Worm (Caenorhabditis elegans) whole organism, late embryonic: Measurements from ENCODE around the gene srg-17.

Experiments used
- ama-1 ChIP-seq: fragments of 150-350 bp; optimal IDR thresholded peaks from 2 replicates; lab custom pipeline; 2014
- fkh-10 ChIP-seq: fragments of 150-350 bp; optimal IDR thresholded peaks from 2 replicates; lab custom pipeline; 2014; ENCODE audit warnings: missing biosample characterization, missing genetic modification reagents, missing genetic modification characterization
- hlh-13 ChIP-seq: fragments of 200-800 bp; sonication (Bioruptor generic); optimal IDR thresholded peaks from 2 replicates; lab custom pipeline; 2018; ENCODE audit warnings: mild to moderate bottlenecking, missing genetic modification characterization, missing compliant biosample characterization
- hlh-15 ChIP-seq: sonication (generic microtip); optimal IDR thresholded peaks from 2 replicates; lab custom pipeline; 2016; ENCODE audit warnings: missing genetic modification characterization, missing compliant biosample characterization
- hlh-6 ChIP-seq: sonication (generic microtip); optimal IDR thresholded peaks from 2 replicates; lab custom pipeline; 2016; ENCODE audit warnings: missing genotype, missing genetic modification characterization, missing compliant biosample characterization
- lim-6 ChIP-seq: sonication (generic microtip); optimal IDR thresholded peaks from 2 replicates; lab custom pipeline; 2016; ENCODE audit warnings: missing genetic modification characterization, missing compliant biosample characterization
- nfya-1 ChIP-seq: sonication (generic microtip); optimal IDR thresholded peaks from 2 replicates; lab custom pipeline; 2017; ENCODE audit warnings: missing genetic modification characterization, mild to moderate bottlenecking, missing compliant biosample characterization, antibody characterized with exemption, moderate library complexity
- pqm-1 ChIP-seq: sonication (generic microtip); optimal IDR thresholded peaks from 2 replicates; lab custom pipeline; 2016; ENCODE audit warnings: missing genetic modification characterization, missing compliant biosample characterization
- pros-1 ChIP-seq: fragments of 150-350 bp; optimal IDR thresholded peaks from 2 replicates; lab custom pipeline; 2014; ENCODE audit warnings: missing biosample characterization, missing genetic modification reagents, missing genetic modification characterization
- zip-5 ChIP-seq: sonication (generic microtip); optimal IDR thresholded peaks from 2 replicates; lab custom pipeline; 2016; ENCODE audit warnings: missing genetic modification characterization, missing compliant biosample characterization

- TF ChIP-seq pros-1 (tag; lab: Kevin White, UChicago) (no peak), lim-6 (tag; lab: Kevin White, UChicago) (no peak), pqm-1 (tag; lab: Kevin White, UChicago) (no peak), hlh-6 (tag; lab: Kevin White, UChicago) (no peak), zip-5 (no peak), ama-1 (lab: Kevin White, UChicago) (no peak), hlh-13 (GFP tag; lab: Kevin White, UChicago) (no peak), fkh-10 (GFP tag; lab: Kevin White, UChicago) (no peak), hlh-15 (tag; lab: Kevin White, UChicago) (no peak), nfya-1 (tag; lab: Kevin White, UChicago) (no peak)
Measured at ce11 chrII:12438441-12438840, 35.1 kb upstream of the srg-17 start, which contains the start of gene Y57A10C.9.
